Worm (Caenorhabditis elegans) whole organism, L1 larva: ENCODE results near the gene glb-1.

Experiments used
- Y116A8C.19 ChIP-seq: sonication (generic microtip); optimal IDR thresholded peaks from 2 replicates; lab custom pipeline; 2016; ENCODE audit warnings: missing compliant biosample characterization, missing genetic modification characterization, borderline replicate concordance
- alr-1 ChIP-seq: fragments of 200-800 bp; sonication (Bioruptor generic); optimal IDR thresholded peaks from 2 replicates; lab custom pipeline; 2018; ENCODE audit warnings: borderline replicate concordance, mild to moderate bottlenecking, missing genetic modification characterization, missing compliant biosample characterization
- jun-1 ChIP-seq: fragments of 150-350 bp; optimal IDR thresholded peaks from 2 replicates; lab custom pipeline; 2014; ENCODE audit warnings: missing biosample characterization, missing genetic modification reagents, missing genetic modification characterization
- mdl-1 ChIP-seq, 2 experiments: fragments of 150-350 bp; optimal IDR thresholded peaks; 2 replicates each; lab custom pipeline; 2014 to 2017; ENCODE audit warnings: missing biosample characterization in 2 of 2, missing genetic modification characterization in 2 of 2, inconsistent platforms in 1 of 2
- mef-2 ChIP-seq: fragments of 150-350 bp; optimal IDR thresholded peaks from 2 replicates; lab custom pipeline; 2014; ENCODE audit warnings: missing biosample characterization, missing genetic modification characterization
- nhr-11 ChIP-seq: fragments of 150-350 bp; optimal IDR thresholded peaks from 2 replicates; lab custom pipeline; 2014; ENCODE audit warnings: missing biosample characterization, missing genetic modification characterization
- nhr-12 ChIP-seq: sonication (generic microtip); optimal IDR thresholded peaks from 2 replicates; lab custom pipeline; 2017; ENCODE audit warnings: missing biosample characterization, missing genetic modification characterization
- pag-3 ChIP-seq: sonication (generic microtip); optimal IDR thresholded peaks from 2 replicates; lab custom pipeline; 2017; ENCODE audit warnings: missing genetic modification characterization, mild to moderate bottlenecking, missing compliant biosample characterization, antibody characterized with exemption, borderline replicate concordance; ENCODE audit not compliant: insufficient read depth
- snpc-4 ChIP-seq: fragments of 150-350 bp; optimal IDR thresholded peaks from 2 replicates; lab custom pipeline; 2014; ENCODE audit warnings: missing biosample characterization, missing genetic modification characterization
- sptf-1 ChIP-seq: fragments of 150-350 bp; optimal IDR thresholded peaks from 2 replicates; lab custom pipeline; 2014; ENCODE audit warnings: missing biosample characterization, missing genetic modification characterization
- swsn-7 ChIP-seq: sonication (generic microtip); optimal IDR thresholded peaks from 2 replicates; lab custom pipeline; 2016; ENCODE audit warnings: missing genetic modification characterization, missing compliant biosample characterization
- zag-1 ChIP-seq: fragments of 150-350 bp; optimal IDR thresholded peaks from 2 replicates; lab custom pipeline; 2014; ENCODE audit warnings: missing biosample characterization, missing genetic modification characterization
- ztf-11 ChIP-seq, 2 experiments: sonication (generic microtip); optimal IDR thresholded peaks; 2 replicates each; lab custom pipeline; 2016 to 2017; ENCODE audit warnings: missing genetic modification characterization in 2 of 2, missing biosample characterization in 1 of 2, missing compliant biosample characterization in 1 of 2

ce11 chrIII:8873045-8873457 lies 50.0 kb downstream of the glb-1 start:
- TF ChIP-seq mdl-1 (tag; optimal IDR thresholded peaks at IDR 0.05; lab: Kevin White, UChicago) (no peak), zag-1 (tag; lab: Kevin White, UChicago) (no peak), pag-3 (tag; lab: Kevin White, UChicago) (no peak), jun-1 (tag; lab: Kevin White, UChicago) (no peak), snpc-4 (tag; lab: Kevin White, UChicago) (no peak), sptf-1 (tag; lab: Kevin White, UChicago) (no peak), nhr-12 (tag; lab: Kevin White, UChicago) (no peak), Y116A8C.19 (tag; lab: Kevin White, UChicago) (no peak), ztf-11 (tag; optimal IDR thresholded peaks at IDR 0.05; lab: Kevin White, UChicago) (no peak), alr-1 (tag; lab: Kevin White, UChicago) (no peak), mef-2 (no peak), nhr-11 (tag; lab: Kevin White, UChicago) (no peak), swsn-7 (tag; lab: Kevin White, UChicago) (peak; percentile 39)
